Worm (Caenorhabditis elegans) whole organism, L1 larva: ENCODE results near the gene cyp-13A10.

Experiments
- C34B4.2 ChIP-seq: sonication (generic microtip); optimal IDR thresholded peaks from 2 replicates; lab custom pipeline; 2017; ENCODE audit warnings: mild to moderate bottlenecking, missing genetic modification characterization, missing compliant biosample characterization
- F16B12.6 ChIP-seq: fragments of 150-350 bp; optimal IDR thresholded peaks from 2 replicates; lab custom pipeline; 2014; ENCODE audit warnings: missing biosample characterization, missing genetic modification characterization
- aly-2 ChIP-seq: fragments of 150-350 bp; optimal IDR thresholded peaks from 2 replicates; lab custom pipeline; 2014; ENCODE audit warnings: missing biosample characterization, missing genetic modification characterization
- blmp-1 ChIP-seq: fragments of 150-350 bp; optimal IDR thresholded peaks from 2 replicates; lab custom pipeline; 2014; ENCODE audit warnings: missing biosample characterization, missing genetic modification characterization
- ceh-63 ChIP-seq: fragments of 200-800 bp; sonication (Bioruptor generic); optimal IDR thresholded peaks from 2 replicates; lab custom pipeline; 2018; ENCODE audit warnings: mild to moderate bottlenecking, missing genetic modification characterization, missing compliant biosample characterization
- ceh-8 ChIP-seq: fragments of 200-800 bp; sonication (Bioruptor generic); optimal IDR thresholded peaks from 2 replicates; lab custom pipeline; 2018; ENCODE audit warnings: mild to moderate bottlenecking, missing genetic modification characterization, moderate library complexity, missing compliant biosample characterization
- ceh-82 ChIP-seq, 3 experiments: fragments of 150-350 bp in 1 of 3; sonication (generic microtip) in 2 of 3; optimal IDR thresholded peaks; 2 replicates each; lab custom pipeline; 2014 to 2017; ENCODE audit warnings: missing biosample characterization in 3 of 3, missing genetic modification characterization in 3 of 3
- ceh-90 ChIP-seq: sonication (generic microtip); optimal IDR thresholded peaks from 2 replicates; lab custom pipeline; 2016; ENCODE audit warnings: missing genetic modification characterization, missing compliant biosample characterization
- ces-1 ChIP-seq: fragments of 150-350 bp; optimal IDR thresholded peaks from 2 replicates; lab custom pipeline; 2014; ENCODE audit warnings: missing biosample characterization, missing genetic modification reagents, missing genetic modification characterization
- dpl-1 ChIP-seq, 3 experiments: fragments of 150-350 bp in 2 of 3; sonication (generic microtip) in 1 of 3; optimal IDR thresholded peaks; 2 replicates each; lab custom pipeline; 2014 to 2017; ENCODE audit warnings: missing biosample characterization in 3 of 3, missing genetic modification characterization in 3 of 3, missing genetic modification reagents in 3 of 3
- egl-13 ChIP-seq: sonication (generic microtip); optimal IDR thresholded peaks from 2 replicates; lab custom pipeline; 2016; ENCODE audit warnings: missing genotype, missing genetic modification reagents, missing genetic modification characterization, missing compliant biosample characterization
- egl-27 ChIP-seq, 2 experiments: fragments of 150-350 bp in 1 of 2; sonication (generic microtip); optimal IDR thresholded peaks; 3 replicates each; lab custom pipeline; 2017 to 2018; ENCODE audit warnings: missing biosample characterization in 2 of 2, missing genetic modification characterization in 2 of 2, missing genetic modification reagents in 2 of 2
- elt-2 ChIP-seq: sonication (generic microtip); optimal IDR thresholded peaks from 2 replicates; lab custom pipeline; 2016; ENCODE audit warnings: missing genetic modification characterization, mild to moderate bottlenecking, inconsistent platforms, missing compliant biosample characterization, missing genetic modification reagents
- elt-3 ChIP-seq, 6 experiments: fragments of 150-350 bp in 1 of 6; sonication (generic microtip); optimal IDR thresholded peaks; 2 replicates each; lab custom pipeline; 2017 to 2018; ENCODE audit warnings: missing biosample characterization in 6 of 6, missing genetic modification characterization in 6 of 6, inconsistent platforms in 1 of 6
- fkh-10 ChIP-seq: sonication (generic microtip); optimal IDR thresholded peaks from 2 replicates; lab custom pipeline; 2017; ENCODE audit warnings: missing biosample characterization, missing genetic modification reagents, missing genetic modification characterization
- fkh-8 ChIP-seq: sonication (generic microtip); optimal IDR thresholded peaks from 2 replicates; lab custom pipeline; 2016; ENCODE audit warnings: mild to moderate bottlenecking, missing genetic modification characterization, missing compliant biosample characterization
- fos-1 ChIP-seq: fragments of 150-350 bp; optimal IDR thresholded peaks from 2 replicates; lab custom pipeline; 2014; ENCODE audit warnings: missing biosample characterization, missing genetic modification characterization
- hlh-4 ChIP-seq: sonication (generic microtip); optimal IDR thresholded peaks from 2 replicates; lab custom pipeline; 2016; ENCODE audit warnings: mild to moderate bottlenecking, missing genetic modification characterization, missing compliant biosample characterization
- hpl-2 ChIP-seq: fragments of 150-350 bp; optimal IDR thresholded peaks from 2 replicates; lab custom pipeline; 2014; ENCODE audit warnings: missing biosample characterization, missing genetic modification reagents, missing genetic modification characterization
- irx-1 ChIP-seq: sonication (generic microtip); optimal IDR thresholded peaks from 2 replicates; lab custom pipeline; 2016; ENCODE audit warnings: missing genetic modification characterization, missing compliant biosample characterization
- jun-1 ChIP-seq: fragments of 150-350 bp; optimal IDR thresholded peaks from 2 replicates; lab custom pipeline; 2014; ENCODE audit warnings: missing biosample characterization, missing genetic modification reagents, missing genetic modification characterization
- lin-14 ChIP-seq: fragments of 200-800 bp; sonication (Bioruptor generic); optimal IDR thresholded peaks from 2 replicates; lab custom pipeline; 2018; ENCODE audit warnings: mild to moderate bottlenecking, missing genetic modification characterization, moderate library complexity, missing compliant biosample characterization
- lsy-2 ChIP-seq, 2 experiments: fragments of 150-350 bp; optimal IDR thresholded peaks; 2 replicates each; lab custom pipeline; 2014; ENCODE audit warnings: missing biosample characterization in 2 of 2, missing genetic modification characterization in 2 of 2
- mab-9 ChIP-seq: fragments of 200-800 bp; sonication (Bioruptor generic); IDR thresholded peaks from 2 replicates; pipeline ENCODE4 v1.3.6; 2022; ENCODE audit warnings: missing genetic modification reagents, missing genetic modification characterization, missing compliant biosample characterization
- mdl-1 ChIP-seq, 2 experiments: fragments of 150-350 bp; optimal IDR thresholded peaks; 2 replicates each; lab custom pipeline; 2014 to 2017; ENCODE audit warnings: missing biosample characterization in 2 of 2, missing genetic modification characterization in 2 of 2, inconsistent platforms in 1 of 2
- mef-2 ChIP-seq: fragments of 150-350 bp; optimal IDR thresholded peaks from 2 replicates; lab custom pipeline; 2014; ENCODE audit warnings: missing biosample characterization, missing genetic modification characterization
- mep-1 ChIP-seq: fragments of 150-350 bp; optimal IDR thresholded peaks from 2 replicates; lab custom pipeline; 2014; ENCODE audit warnings: missing biosample characterization, missing genetic modification characterization
- nhr-12 ChIP-seq: sonication (generic microtip); optimal IDR thresholded peaks from 2 replicates; lab custom pipeline; 2017; ENCODE audit warnings: missing biosample characterization, missing genetic modification characterization
- nhr-19 ChIP-seq: fragments of 200-800 bp; sonication (Bioruptor generic); conservative IDR thresholded peaks from 2 replicates; pipeline ENCODE4 v1.3.6; 2022; ENCODE audit warnings: missing genetic modification characterization, missing compliant biosample characterization
- nhr-20 ChIP-seq: sonication (generic microtip); optimal IDR thresholded peaks from 2 replicates; lab custom pipeline; 2016; ENCODE audit warnings: mild to moderate bottlenecking, missing genetic modification characterization, missing compliant biosample characterization
- nhr-47 ChIP-seq: sonication (generic microtip); optimal IDR thresholded peaks from 2 replicates; lab custom pipeline; 2016; ENCODE audit warnings: mild to moderate bottlenecking, missing genetic modification characterization, moderate library complexity, missing compliant biosample characterization
- nhr-71 ChIP-seq: sonication (generic microtip); optimal IDR thresholded peaks from 2 replicates; lab custom pipeline; 2016; ENCODE audit warnings: mild to moderate bottlenecking, missing genetic modification characterization, moderate library complexity, missing compliant biosample characterization
- nhr-77 ChIP-seq: fragments of 150-350 bp; optimal IDR thresholded peaks from 2 replicates; lab custom pipeline; 2014; ENCODE audit warnings: missing biosample characterization, missing genetic modification characterization
- nhr-84 ChIP-seq: sonication (generic microtip); optimal IDR thresholded peaks from 2 replicates; lab custom pipeline; 2017; ENCODE audit warnings: missing biosample characterization, missing genetic modification characterization
- nhr-85 ChIP-seq: sonication (generic microtip); peaks from one replicate; lab custom pipeline; 2016; ENCODE audit warnings: missing genetic modification characterization, inconsistent platforms, missing compliant biosample characterization
- pag-3 ChIP-seq: sonication (generic microtip); optimal IDR thresholded peaks from 2 replicates; lab custom pipeline; 2017; ENCODE audit warnings: missing genetic modification characterization, mild to moderate bottlenecking, missing compliant biosample characterization, antibody characterized with exemption, borderline replicate concordance; ENCODE audit not compliant: insufficient read depth
- pax-3 ChIP-seq: fragments of 200-800 bp; sonication (Bioruptor generic); optimal IDR thresholded peaks from 2 replicates; lab custom pipeline; 2018; ENCODE audit warnings: mild to moderate bottlenecking, missing genetic modification characterization, moderate library complexity, missing compliant biosample characterization
- pqm-1 ChIP-seq: sonication (generic microtip); optimal IDR thresholded peaks from 3 replicates; lab custom pipeline; 2017; ENCODE audit warnings: missing biosample characterization, missing genetic modification characterization
- rnt-1 ChIP-seq: sonication (generic microtip); optimal IDR thresholded peaks from 2 replicates; lab custom pipeline; 2016; ENCODE audit warnings: mild to moderate bottlenecking, missing genetic modification characterization, moderate library complexity, missing compliant biosample characterization
- sptf-1 ChIP-seq: fragments of 150-350 bp; optimal IDR thresholded peaks from 2 replicates; lab custom pipeline; 2014; ENCODE audit warnings: missing biosample characterization, missing genetic modification characterization
- swsn-7 ChIP-seq: sonication (generic microtip); optimal IDR thresholded peaks from 2 replicates; lab custom pipeline; 2016; ENCODE audit warnings: missing genetic modification characterization, missing compliant biosample characterization
- tbx-2 ChIP-seq: sonication (generic microtip); optimal IDR thresholded peaks from 2 replicates; lab custom pipeline; 2016; ENCODE audit warnings: missing genetic modification characterization, missing compliant biosample characterization
- tlp-1 ChIP-seq: fragments of 150-350 bp; optimal IDR thresholded peaks from 2 replicates; lab custom pipeline; 2014; ENCODE audit warnings: missing biosample characterization, missing genetic modification characterization
- unc-130 ChIP-seq: fragments of 150-350 bp; optimal IDR thresholded peaks from 2 replicates; lab custom pipeline; 2017; ENCODE audit warnings: missing biosample characterization, missing genetic modification characterization, inconsistent platforms
- unc-62 ChIP-seq: fragments of 150-350 bp; optimal IDR thresholded peaks from 2 replicates; lab custom pipeline; 2014; ENCODE audit warnings: missing biosample characterization, missing genetic modification reagents, missing genetic modification characterization
- unc-86 ChIP-seq: sonication (generic microtip); optimal IDR thresholded peaks from 2 replicates; lab custom pipeline; 2016; ENCODE audit warnings: missing genetic modification characterization, missing compliant biosample characterization
- vab-15 ChIP-seq: sonication (generic microtip); optimal IDR thresholded peaks from 2 replicates; lab custom pipeline; 2017; ENCODE audit warnings: missing genotype, mild to moderate bottlenecking, missing genetic modification characterization, missing compliant biosample characterization
- zag-1 ChIP-seq: fragments of 150-350 bp; optimal IDR thresholded peaks from 2 replicates; lab custom pipeline; 2014; ENCODE audit warnings: missing biosample characterization, missing genetic modification characterization

The cyp-13A10 gene

DNA sequence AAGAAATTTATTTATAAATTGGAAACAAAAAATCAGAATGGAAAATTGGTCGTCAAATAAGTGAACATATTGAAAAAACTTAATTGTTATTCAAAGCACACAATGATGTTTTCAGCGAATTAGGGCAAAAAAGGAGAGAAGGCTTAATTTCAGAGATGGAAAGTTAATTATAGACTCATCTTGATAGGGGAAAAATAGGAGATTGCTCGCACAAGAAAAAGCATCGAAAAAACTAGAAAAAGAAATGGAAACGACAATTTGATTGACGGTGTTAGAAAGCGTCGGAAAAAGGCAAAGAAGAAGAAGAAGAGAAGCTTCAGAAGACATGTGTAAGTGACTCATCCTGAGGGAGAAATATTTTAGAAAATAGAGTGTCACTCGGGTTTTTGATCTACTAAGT is 33.3 kb upstream of the cyp-13A10 start:
- TF ChIP-seq fkh-10 (GFP tag; lab: Kevin White, UChicago) (peak; percentile 43), vab-15 (tag; lab: Kevin White, UChicago) (no peak), lin-14 (GFP tag; lab: Kevin White, UChicago) (peak; percentile 46)

DNA sequence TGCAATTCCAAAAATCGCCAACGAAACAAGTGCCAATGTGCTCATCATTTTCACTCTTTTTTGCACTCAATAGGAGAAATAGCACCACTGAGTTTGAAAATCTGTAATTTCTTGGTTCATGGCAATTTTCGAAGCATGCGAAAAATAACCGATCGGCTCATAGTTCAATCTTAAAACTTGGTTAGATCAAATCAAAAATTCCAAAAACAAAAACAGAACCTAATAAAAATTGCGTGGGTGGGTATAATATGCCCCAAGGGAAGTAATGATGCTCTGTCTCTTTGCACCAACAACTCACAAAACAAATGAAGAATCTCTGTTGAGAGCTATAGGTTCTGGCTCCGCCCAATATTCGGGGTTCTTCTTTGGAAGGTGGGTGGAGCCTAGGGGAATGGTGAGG is 29.2 kb upstream of the cyp-13A10 start, which contains the start of gene nlp-11:
nlp-11 (minus strand) TSS at position 101 of the 400 bp plus-strand sequence.
- TF ChIP-seq pag-3 (tag; lab: Kevin White, UChicago) (no peak), C34B4.2 (tag; lab: Kevin White, UChicago) (no peak), tlp-1 (no peak), tbx-2 (no peak), unc-62 (GFP tag; lab: Kevin White, UChicago) (no peak), hlh-4 (tag; lab: Kevin White, UChicago) (no peak), nhr-84 (tag; lab: Kevin White, UChicago) (no peak), pqm-1 (no peak), nhr-85 (tag; lab: Kevin White, UChicago) (no peak), egl-27 (tag; optimal IDR thresholded peaks at IDR 0.05; lab: Kevin White, UChicago) (no peak), zag-1 (tag; lab: Kevin White, UChicago) (no peak), fos-1 (tag; lab: Kevin White, UChicago) (no peak), mep-1 (no peak)
- TF ChIP-seq, all 84 proteins: peak for 0

DNA sequence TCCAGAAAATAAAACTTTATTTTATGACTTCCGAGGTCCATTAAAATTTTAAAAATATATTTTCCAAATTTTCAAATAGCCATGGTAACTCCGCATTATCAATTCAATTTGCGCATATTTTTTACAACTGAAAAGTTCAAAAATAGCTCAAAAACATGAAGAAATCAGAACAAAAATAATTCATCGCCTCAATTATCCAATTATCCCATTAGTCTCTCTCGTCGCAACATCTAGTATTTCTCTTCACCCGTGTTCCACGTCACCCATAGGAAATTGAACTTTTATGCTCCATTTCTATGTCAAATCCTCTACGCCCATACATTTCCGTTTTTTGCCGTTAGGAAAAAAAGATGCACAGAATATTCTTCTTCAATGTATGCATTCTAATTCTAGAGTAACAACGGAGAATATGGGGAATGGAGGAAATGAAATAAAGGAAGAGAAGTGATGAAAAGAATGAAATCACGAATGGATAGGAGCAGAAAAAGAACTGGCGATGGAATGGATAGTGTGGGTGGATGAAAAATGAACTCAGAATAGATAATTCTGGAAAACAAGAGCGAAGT is 27.5 kb upstream of the cyp-13A10 start:
- TF ChIP-seq ceh-8 (GFP tag; lab: Kevin White, UChicago) = peak; percentile 96
- TF ChIP-seq mdl-1 (tag; optimal IDR thresholded peaks at IDR 0.05; lab: Kevin White, UChicago) = no peak
- TF ChIP-seq nhr-19 (GFP tag; lab: Robert Waterston, UW) = no peak
- peak; percentile 28 for TF ChIP-seq nhr-71 (tag; lab: Kevin White, UChicago)
- TF ChIP-seq fkh-8 (tag; lab: Kevin White, UChicago) = no peak
- no peak for TF ChIP-seq hlh-4 (tag; lab: Kevin White, UChicago)
- TF ChIP-seq unc-86 (tag; lab: Kevin White, UChicago) = peak; percentile 39
- no peak for TF ChIP-seq blmp-1 (tag; lab: Kevin White, UChicago)
- TF ChIP-seq pag-3 (tag; lab: Kevin White, UChicago) = no peak
- peak; percentile 24 for TF ChIP-seq nhr-47 (tag; lab: Kevin White, UChicago)
- no peak for TF ChIP-seq nhr-20 (tag; lab: Kevin White, UChicago)
- TF ChIP-seq irx-1 (tag; lab: Kevin White, UChicago) = peak; percentile 9
- no peak for TF ChIP-seq mab-9 (GFP tag; lab: Robert Waterston, UW)
- TF ChIP-seq ceh-90 (tag; lab: Kevin White, UChicago) = no peak
- no peak for TF ChIP-seq vab-15 (tag; lab: Kevin White, UChicago)
- no peak for TF ChIP-seq dpl-1 (GFP tag; optimal IDR thresholded peaks at IDR 0.05; lab: Kevin White, UChicago)
- TF ChIP-seq ceh-82 (tag; optimal IDR thresholded peaks at IDR 0.05; lab: Kevin White, UChicago) = no peak
- TF ChIP-seq ces-1 (GFP tag; lab: Kevin White, UChicago) = peak; percentile 18
- no peak for TF ChIP-seq sptf-1 (tag; lab: Kevin White, UChicago)
- no peak for TF ChIP-seq mef-2 (tag; lab: Kevin White, UChicago)
- TF ChIP-seq egl-27 (tag; optimal IDR thresholded peaks at IDR 0.05; lab: Kevin White, UChicago) = no peak
- TF ChIP-seq egl-13 = peak; percentile 7
- no peak for TF ChIP-seq mep-1
- TF ChIP-seq ceh-63 (GFP tag; lab: Kevin White, UChicago) = no peak
- TF ChIP-seq aly-2 = no peak
- no peak for TF ChIP-seq nhr-77 (tag; lab: Kevin White, UChicago)
- no peak for TF ChIP-seq jun-1 (tag; lab: Kevin White, UChicago)
- no peak for TF ChIP-seq unc-130 (tag; lab: Kevin White, UChicago)
- no peak for TF ChIP-seq elt-3 (tag; optimal IDR thresholded peaks at IDR 0.05; lab: Kevin White, UChicago)
- no peak for TF ChIP-seq hpl-2 (GFP tag; lab: Kevin White, UChicago)
- no peak for TF ChIP-seq rnt-1
- TF ChIP-seq pax-3 (tag; lab: Kevin White, UChicago) = no peak
- TF ChIP-seq swsn-7 (tag; lab: Kevin White, UChicago) = no peak
- no peak for TF ChIP-seq nhr-12 (tag; lab: Kevin White, UChicago)
- peak in 1 of 2 experiments; percentile 30 for TF ChIP-seq lsy-2 (tag; optimal IDR thresholded peaks at IDR 0.05; lab: Kevin White, UChicago)
- no peak for TF ChIP-seq F16B12.6
- TF ChIP-seq elt-2 (tag; lab: Kevin White, UChicago) = no peak
